Fruit fly (Drosophila melanogaster) whole organism, embryonic: ENCODE results near the gene Ldaf1.
A peak's percentile ranks its signal among the peaks of the same experiment; 100 is the strongest.

Experiments
- Abd-B ChIP-seq: fragments of 200-800 bp; sonication (Bioruptor generic); optimal IDR thresholded peaks from 2 replicates; lab custom pipeline; 2018; ENCODE audit warnings: missing biosample characterization, mild to moderate bottlenecking, missing genetic modification characterization, moderate library complexity
- Adf1 ChIP-seq: fragments of 200-800 bp; sonication (Bioruptor generic); IDR thresholded peaks from 2 replicates; pipeline ENCODE4 v1.3.6; 2022; ENCODE audit warnings: missing biosample characterization, missing genetic modification characterization
- Bteb2 ChIP-seq: fragments of 200-800 bp; sonication (Bioruptor generic); optimal IDR thresholded peaks from 2 replicates; lab custom pipeline; 2016; ENCODE audit warnings: missing biosample characterization, missing genetic modification characterization
- CG10147 ChIP-seq: fragments of 200-800 bp; sonication (Bioruptor generic); optimal IDR thresholded peaks from 2 replicates; lab custom pipeline; 2019; ENCODE audit warnings: missing biosample characterization, mild to moderate bottlenecking, missing genetic modification characterization, moderate library complexity
- CG10565 ChIP-seq: fragments of 200-800 bp; sonication (Bioruptor generic); optimal IDR thresholded peaks from 3 replicates; lab custom pipeline; 2016; ENCODE audit warnings: missing biosample characterization, mild to moderate bottlenecking, missing genetic modification characterization
- CG11085 ChIP-seq: fragments of 200-800 bp; sonication (Bioruptor generic); IDR thresholded peaks from 2 replicates; pipeline ENCODE4 v1.3.6; 2022; ENCODE audit warnings: missing biosample characterization, missing genetic modification characterization
- CG11695 ChIP-seq: fragments of 200-800 bp; sonication (Bioruptor generic); IDR thresholded peaks from 3 replicates; pipeline ENCODE4 v1.3.6; 2022; ENCODE audit warnings: missing biosample characterization, missing genetic modification characterization
- CG12391 ChIP-seq: fragments of 200-800 bp; sonication (Bioruptor generic); optimal IDR thresholded peaks from 3 replicates; lab custom pipeline; 2018; ENCODE audit warnings: missing biosample characterization, mild to moderate bottlenecking, missing genetic modification characterization, moderate library complexity
- CG12942 ChIP-seq: fragments of 200-800 bp; sonication (Bioruptor generic); optimal IDR thresholded peaks from 3 replicates; lab custom pipeline; 2016; ENCODE audit warnings: missing biosample characterization, missing genetic modification characterization
- CG14441 ChIP-seq: fragments of 200-800 bp; sonication (Bioruptor generic); IDR thresholded peaks from 2 replicates; pipeline ENCODE4 v1.3.6; 2022; ENCODE audit warnings: missing biosample characterization, missing genetic modification characterization
- CG14710 ChIP-seq: fragments of 200-800 bp; sonication (Bioruptor generic); optimal IDR thresholded peaks from 3 replicates; lab custom pipeline; 2019; ENCODE audit warnings: missing biosample characterization, mild to moderate bottlenecking, missing genetic modification characterization, moderate library complexity
- CG15696 ChIP-seq: fragments of 200-800 bp; sonication (Bioruptor generic); optimal IDR thresholded peaks from 2 replicates; lab custom pipeline; 2019; ENCODE audit warnings: missing biosample characterization, mild to moderate bottlenecking, missing genetic modification characterization, moderate library complexity
- CG17385 ChIP-seq: fragments of 200-800 bp; sonication (Bioruptor generic); optimal IDR thresholded peaks from 3 replicates; lab custom pipeline; 2018; ENCODE audit warnings: missing biosample characterization, mild to moderate bottlenecking, missing genetic modification characterization
- CG2712 ChIP-seq: fragments of 200-800 bp; optimal IDR thresholded peaks from 3 replicates; lab custom pipeline; 2019; ENCODE audit warnings: missing biosample characterization, mild to moderate bottlenecking, missing genetic modification characterization, moderate library complexity
- CG3847 ChIP-seq: fragments of 200-800 bp; sonication (Bioruptor generic); IDR thresholded peaks from 2 replicates; pipeline ENCODE4 v1.3.6; 2022; ENCODE audit warnings: missing biosample characterization, missing genetic modification characterization
- CG4404 ChIP-seq: fragments of 200-800 bp; sonication (Bioruptor generic); IDR thresholded peaks from 2 replicates; pipeline ENCODE4 v1.3.6; 2022; ENCODE audit warnings: missing biosample characterization, missing genetic modification characterization
- CG4617 ChIP-seq: fragments of 200-800 bp; sonication (Bioruptor generic); optimal IDR thresholded peaks from 3 replicates; lab custom pipeline; 2016; ENCODE audit warnings: missing biosample characterization, missing genetic modification characterization, borderline replicate concordance
- CG7556 ChIP-seq: fragments of 200-800 bp; sonication (Bioruptor generic); optimal IDR thresholded peaks from 2 replicates; lab custom pipeline; 2017; ENCODE audit warnings: missing biosample characterization, mild to moderate bottlenecking, missing genetic modification characterization
- CG7786 ChIP-seq: fragments of 200-800 bp; sonication (Bioruptor generic); optimal IDR thresholded peaks from 2 replicates; lab custom pipeline; 2016; ENCODE audit warnings: missing biosample characterization, missing genetic modification characterization
- CG8924 ChIP-seq: fragments of 200-800 bp; optimal IDR thresholded peaks from 3 replicates; lab custom pipeline; 2019; ENCODE audit warnings: missing biosample characterization, mild to moderate bottlenecking, missing genetic modification characterization, moderate library complexity
- CG8944 ChIP-seq: fragments of 200-800 bp; sonication (Bioruptor generic); optimal IDR thresholded peaks from 3 replicates; lab custom pipeline; 2016; ENCODE audit warnings: missing biosample characterization, missing genetic modification characterization
- CG9215 ChIP-seq: fragments of 200-800 bp; sonication (Bioruptor generic); IDR thresholded peaks from 2 replicates; pipeline ENCODE4 v1.3.6; 2022; ENCODE audit warnings: missing biosample characterization, missing genetic modification characterization
- CG9437 ChIP-seq: fragments of 200-800 bp; sonication (Bioruptor generic); optimal IDR thresholded peaks from 2 replicates; lab custom pipeline; 2018; ENCODE audit warnings: missing biosample characterization, mild to moderate bottlenecking, missing genetic modification characterization
- CkIIα-i1 ChIP-seq: fragments of 200-800 bp; sonication (Bioruptor generic); IDR thresholded peaks from 2 replicates; pipeline ENCODE4 v1.3.6; 2022; ENCODE audit warnings: missing biosample characterization, missing genetic modification characterization
- Hr51 ChIP-seq, 2 experiments: fragments of 200-800 bp; sonication (Bioruptor generic); optimal IDR thresholded peaks; 2 replicates in 1 of 2; 3 replicates in 1 of 2; lab custom pipeline; 2016 to 2018; ENCODE audit warnings: missing biosample characterization in 2 of 2, missing genetic modification characterization in 2 of 2, mild to moderate bottlenecking in 1 of 2, moderate library complexity in 1 of 2
- Mes4 ChIP-seq: fragments of 200-800 bp; sonication (Bioruptor generic); optimal IDR thresholded peaks from 2 replicates; lab custom pipeline; 2016; ENCODE audit warnings: missing biosample characterization, missing genetic modification characterization
- NK7.1 ChIP-seq: fragments of 200-800 bp; sonication (Bioruptor generic); optimal IDR thresholded peaks from 3 replicates; lab custom pipeline; 2016; ENCODE audit warnings: missing biosample characterization, missing genetic modification characterization
- Oaz ChIP-seq: fragments of 200-800 bp; sonication (Bioruptor generic); IDR thresholded peaks from 2 replicates; pipeline ENCODE4 v1.3.6; 2022; ENCODE audit warnings: missing biosample characterization, missing genetic modification characterization
- PHDP ChIP-seq: fragments of 200-800 bp; sonication (Bioruptor generic); optimal IDR thresholded peaks from 3 replicates; lab custom pipeline; 2018; ENCODE audit warnings: missing biosample characterization, mild to moderate bottlenecking, missing genetic modification characterization, moderate library complexity
- Taf1 ChIP-seq: fragments of 200-800 bp; sonication (Bioruptor generic); IDR thresholded peaks from 2 replicates; pipeline ENCODE4 v1.3.6; 2022; ENCODE audit warnings: missing biosample characterization, missing genetic modification characterization
- YL-1 ChIP-seq: fragments of 200-800 bp; sonication (Bioruptor generic); optimal IDR thresholded peaks from 3 replicates; lab custom pipeline; 2017; ENCODE audit warnings: missing biosample characterization, mild to moderate bottlenecking, missing genetic modification characterization
- ac ChIP-seq: fragments of 200-800 bp; sonication (Bioruptor generic); optimal IDR thresholded peaks from 3 replicates; lab custom pipeline; 2017; ENCODE audit warnings: missing biosample characterization, mild to moderate bottlenecking, missing genetic modification characterization
- ase ChIP-seq: fragments of 200-800 bp; sonication (Bioruptor generic); IDR thresholded peaks from 3 replicates; pipeline ENCODE4 v1.3.6; 2022; ENCODE audit warnings: missing biosample characterization, missing genetic modification characterization
- bsh ChIP-seq, 2 experiments: fragments of 200-800 bp; sonication (Bioruptor generic); optimal IDR thresholded peaks; 2 replicates each; lab custom pipeline; 2017 to 2018; ENCODE audit warnings: mild to moderate bottlenecking in 2 of 2, missing biosample characterization in 2 of 2, missing genetic modification characterization in 2 of 2, moderate library complexity in 1 of 2
- chn ChIP-seq: fragments of 200-800 bp; sonication (Bioruptor generic); optimal IDR thresholded peaks from 2 replicates; lab custom pipeline; 2016; ENCODE audit warnings: missing biosample characterization, missing genetic modification characterization
- crc ChIP-seq: fragments of 200-800 bp; sonication (Bioruptor generic); optimal IDR thresholded peaks from 2 replicates; lab custom pipeline; 2016; ENCODE audit warnings: missing biosample characterization, missing genetic modification characterization
- eve ChIP-seq, 2 experiments: fragments of >200 bp; optimal IDR thresholded peaks; 2 replicates each; lab custom pipeline; 2017; ENCODE audit warnings: missing biosample characterization in 2 of 2, missing genetic modification characterization in 2 of 2
- mam ChIP-seq: fragments of 200-800 bp; sonication (Bioruptor generic); optimal IDR thresholded peaks from 3 replicates; lab custom pipeline; 2016; ENCODE audit warnings: missing biosample characterization, missing genetic modification characterization
- mirr ChIP-seq: fragments of 200-800 bp; sonication (Bioruptor generic); optimal IDR thresholded peaks from 3 replicates; lab custom pipeline; 2018; ENCODE audit warnings: missing biosample characterization, mild to moderate bottlenecking, missing genetic modification characterization
- otp ChIP-seq: fragments of 200-800 bp; sonication (Bioruptor generic); IDR thresholded peaks from 3 replicates; pipeline ENCODE4, ENCODE4 v1.3.6; 2022; ENCODE audit warnings: missing biosample characterization, missing genetic modification characterization
- psq ChIP-seq: fragments of 200-800 bp; sonication (Bioruptor generic); optimal IDR thresholded peaks from 2 replicates; lab custom pipeline; 2017; ENCODE audit warnings: missing biosample characterization, missing genetic modification characterization
- row ChIP-seq: fragments of 200-800 bp; sonication (Bioruptor generic); IDR thresholded peaks from 3 replicates; pipeline ENCODE4 v1.3.6; 2022; ENCODE audit warnings: missing biosample characterization, missing genetic modification characterization
- sens-2 ChIP-seq: fragments of 200-800 bp; sonication (Bioruptor generic); IDR thresholded peaks from 2 replicates; pipeline ENCODE4 v1.3.6; 2022; ENCODE audit warnings: missing biosample characterization, missing genetic modification characterization
- sim ChIP-seq: fragments of 200-800 bp; sonication (Bioruptor generic); IDR thresholded peaks from 2 replicates; pipeline ENCODE4 v1.3.6; 2022; ENCODE audit warnings: missing biosample characterization, missing genetic modification characterization
- sna ChIP-seq: fragments of 200-800 bp; sonication (Bioruptor generic); IDR thresholded peaks from 2 replicates; pipeline ENCODE4 v1.3.6; 2022; ENCODE audit warnings: missing biosample characterization, missing genetic modification characterization; ENCODE audit not compliant: partially characterized antibody
- twi ChIP-seq: fragments of 200-800 bp; optimal IDR thresholded peaks from 2 replicates; lab custom pipeline; 2019; ENCODE audit warnings: missing biosample characterization, mild to moderate bottlenecking, missing genetic modification characterization, moderate library complexity
- zfh2 ChIP-seq: fragments of 200-800 bp; sonication (Bioruptor generic); optimal IDR thresholded peaks from 2 replicates; lab custom pipeline; 2016; ENCODE audit warnings: missing biosample characterization, missing genetic modification characterization

The Ldaf1 gene

DNA sequence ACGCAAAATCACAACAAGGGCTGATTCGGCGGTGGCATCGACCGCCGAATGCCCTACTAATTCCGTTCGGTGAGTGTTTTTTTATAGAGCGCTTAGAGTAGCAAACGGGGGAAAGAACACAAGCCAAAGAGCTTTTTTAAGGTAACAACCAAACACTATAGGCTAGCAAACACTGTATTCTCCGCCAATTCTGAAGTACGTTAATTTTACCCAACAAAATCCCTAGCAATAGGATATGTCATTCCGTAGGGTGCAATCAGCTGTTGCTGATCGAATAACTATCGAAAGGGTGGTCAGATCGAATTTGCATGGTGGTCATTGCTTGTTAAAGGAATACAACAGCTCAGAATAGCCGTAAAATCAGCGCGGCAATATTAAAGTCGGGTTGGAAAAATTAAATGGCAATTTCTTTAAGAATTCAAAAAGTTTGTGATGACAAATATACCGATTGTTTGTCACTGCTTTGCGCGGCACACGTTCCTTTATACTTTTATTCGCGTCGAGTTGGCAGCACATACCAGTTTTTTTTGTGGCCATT is 6.1 kb upstream of the Ldaf1 start, which contains the start of gene mip130 (continued):
- TF ChIP-seq CG9437 (GFP tag; lab: Kevin White, UChicago) (peak; percentile 9), mirr (peak; percentile 36), ac (GFP tag; lab: Kevin White, UChicago) (no peak), CG2712 (tag; lab: Kevin White, UChicago) (peak; percentile 56), CG4617 (GFP tag; lab: Kevin White, UChicago) (peak; percentile 46), CG9215 (GFP tag; lab: Robert Waterston, UW) (0 out of 2 replicates have a peak, but pooled peaks have one; percentile 32), zfh2 (GFP tag; lab: Kevin White, UChicago) (peak; percentile 21), CG10147 (peak; percentile 55), Taf1 (GFP tag; lab: Robert Waterston, UW) (no peak), CkIIα-i1 (GFP tag; lab: Robert Waterston, UW) (no peak), chn (GFP tag; lab: Kevin White, UChicago) (peak; percentile 21), CG11085 (GFP tag; lab: Robert Waterston, UW) (no peak), mam (peak; percentile 50), CG12942 (GFP tag; lab: Kevin White, UChicago) (no peak), CG8944 (no peak), CG4404 (GFP tag; lab: Robert Waterston, UW) (peak; percentile 8; the same call in 1 of the 2 replicates), crc (peak; percentile 2), CG15696 (tag; lab: Kevin White, UChicago) (peak; percentile 40), twi (peak; percentile 4), CG3847 (peak; percentile 31; the same call in 1 of the 2 replicates), eve (GFP tag; optimal IDR thresholded peaks at IDR 0.05; lab: Kevin White, UChicago) (no peak), CG11695 (GFP tag; lab: Robert Waterston, UW) (no peak), CG14710 (peak; percentile 32), Oaz (0 out of 2 replicates have a peak, but pooled peaks have one; percentile 16), CG8924 (peak; percentile 55), sens-2 (no peak), otp (no peak), CG12391 (tag; lab: Kevin White, UChicago) (peak; percentile 65), ase (0 out of 3 replicates have a peak, but pooled peaks have one; percentile 30), bsh (GFP tag; optimal IDR thresholded peaks at IDR 0.05; lab: Kevin White, UChicago) (peak in 1 of 2 experiments; percentile 42), sim (GFP tag; lab: Robert Waterston, UW) (no peak), Hr51 (GFP tag; optimal IDR thresholded peaks at IDR 0.05; lab: Kevin White, UChicago) (peak in 1 of 2 experiments; percentile 51), Adf1 (GFP tag; lab: Robert Waterston, UW) (no peak), Bteb2 (no peak)

DNA sequence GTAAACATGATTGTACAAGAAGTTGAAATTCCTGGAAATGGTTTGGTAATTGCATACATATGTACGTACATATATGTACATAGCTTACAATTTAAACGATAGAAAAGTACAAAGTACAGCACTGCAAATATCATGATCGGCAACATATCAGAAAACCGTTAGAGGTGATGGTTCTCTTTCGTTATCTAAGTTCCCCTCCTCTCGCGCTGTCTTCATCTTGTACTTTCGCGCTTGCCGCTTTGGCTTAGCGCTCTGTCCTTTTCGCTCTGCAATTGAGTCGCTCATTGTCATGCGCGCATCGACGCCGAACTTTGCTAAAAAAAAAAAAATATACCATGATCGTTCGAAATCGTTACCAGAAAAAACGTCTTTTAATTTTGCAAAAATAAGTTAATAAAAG is 2.3 kb upstream of the Ldaf1 start:
- no peak for TF ChIP-seq PHDP (tag; lab: Kevin White, UChicago)
- TF ChIP-seq CG17385 = no peak
- TF ChIP-seq Mes4 = no peak
- TF ChIP-seq YL-1 = no peak
- TF ChIP-seq CG14441 (GFP tag; lab: Robert Waterston, UW) = no peak
- TF ChIP-seq psq = no peak
- no peak for TF ChIP-seq row (GFP tag; lab: Robert Waterston, UW)
- TF ChIP-seq CG7786 (GFP tag; lab: Kevin White, UChicago) = no peak
- no peak for TF ChIP-seq CG10565 (GFP tag; lab: Kevin White, UChicago)
- no peak for TF ChIP-seq Abd-B (GFP tag; lab: Kevin White, UChicago)
- no peak for TF ChIP-seq sna (GFP tag; lab: Robert Waterston, UW)
- no peak for TF ChIP-seq NK7.1
- no peak for TF ChIP-seq CG7556 (GFP tag; lab: Kevin White, UChicago)
- no peak for TF ChIP-seq twi
